Fruit fly (Drosophila melanogaster): ENCODE measurements around the gene Cog8.

Cog8 gene

dm6 chr2L:11516526-11517441 lies 18.0 kb upstream of the Cog8 start, which contains the start of the genes Dlg5 and CG4970 (continued):
- no peak for TF ChIP-seq ham (GFP tag; IDR thresholded peaks at IDR 0.05)
- no peak for TF ChIP-seq Taf1 (GFP tag; IDR thresholded peaks at IDR 0.05)
- TF ChIP-seq NfI (GFP tag; optimal IDR thresholded peaks at IDR 0.05): no peak
- peak; percentile 18 for TF ChIP-seq CG13775 (GFP tag; optimal IDR thresholded peaks at IDR 0.05)
- no peak for TF ChIP-seq fd102C (GFP tag; optimal IDR thresholded peaks at IDR 0.05)
- TF ChIP-seq CG15011 (GFP tag; optimal IDR thresholded peaks at IDR 0.05): no peak
- TF ChIP-seq CkIIα-i1 (GFP tag; IDR thresholded peaks at IDR 0.05): no peak
- peak; percentile 43; the same call in 1 of the 2 replicates for TF ChIP-seq CG2129 (GFP tag; IDR thresholded peaks at IDR 0.05; ENCODE audit: partially characterized antibody)
- no peak for TF ChIP-seq CG34376 (GFP tag; optimal IDR thresholded peaks at IDR 0.05)
- TF ChIP-seq grau (tag; optimal IDR thresholded peaks at IDR 0.05): no peak
- TF ChIP-seq cwo (GFP tag; optimal IDR thresholded peaks at IDR 0.05): no peak
- TF ChIP-seq CG4820 (GFP tag; optimal IDR thresholded peaks at IDR 0.05): no peak
- TF ChIP-seq Stat92E (GFP tag; optimal IDR thresholded peaks at IDR 0.05): peak in 1 of 3 experiments; percentile 4
- no peak for TF ChIP-seq Lpt (GFP tag; optimal IDR thresholded peaks at IDR 0.05)
- no peak for TF ChIP-seq Tbp (GFP tag; optimal IDR thresholded peaks at IDR 0.05)
- TF ChIP-seq CG4707 (GFP tag; optimal IDR thresholded peaks at IDR 0.05): no peak
- no peak for TF ChIP-seq her (GFP tag; optimal IDR thresholded peaks at IDR 0.05)
- TF ChIP-seq nerfin-2 (GFP tag; IDR thresholded peaks at IDR 0.05; ENCODE audit: partially characterized antibody): peak; percentile 66; the same call in 1 of the 2 replicates
- peak; percentile 86 for TF ChIP-seq Nf-YC (tag; optimal IDR thresholded peaks at IDR 0.05)
- no peak for TF ChIP-seq CHES-1-like (GFP tag; optimal IDR thresholded peaks at IDR 0.05)
- no peak for TF ChIP-seq CG33557 (GFP tag; optimal IDR thresholded peaks at IDR 0.05)
- no peak for TF ChIP-seq Sry-β (GFP tag; optimal IDR thresholded peaks at IDR 0.05)
- peak; percentile 72 for TF ChIP-seq CG9797 (GFP tag; optimal IDR thresholded peaks at IDR 0.05)
- TF ChIP-seq CG11560 (tag; IDR thresholded peaks at IDR 0.05): peak; percentile 55; the same call in 1 of the 3 replicates
- TF ChIP-seq CG2202 (tag; optimal IDR thresholded peaks at IDR 0.05): no peak
- no peak for TF ChIP-seq CG12104 (GFP tag; optimal IDR thresholded peaks at IDR 0.05)
- no peak for TF ChIP-seq HLH3B (GFP tag; IDR thresholded peaks at IDR 0.05)
- no peak for TF ChIP-seq CG11093 (GFP tag; IDR thresholded peaks at IDR 0.05)
- no peak for TF ChIP-seq gt (GFP tag; IDR thresholded peaks at IDR 0.05)
- TF ChIP-seq ken (GFP tag; IDR thresholded peaks at IDR 0.05): no peak
- no peak for TF ChIP-seq cas (GFP tag; IDR thresholded peaks at IDR 0.05)
- TF ChIP-seq CG17612 (GFP tag; IDR thresholded peaks at IDR 0.05): no peak
- TF ChIP-seq odd (GFP tag; optimal IDR thresholded peaks at IDR 0.05): no peak
- TF ChIP-seq pan (optimal IDR thresholded peaks at IDR 0.05): no peak
- no peak for TF ChIP-seq pan (GFP tag; optimal IDR thresholded peaks at IDR 0.05 in 1 of 2, IDR thresholded peaks at IDR 0.05 in 1 of 2)
- TF ChIP-seq kah (GFP tag; optimal IDR thresholded peaks at IDR 0.05): peak; percentile 61
- TF ChIP-seq stwl (tag; optimal IDR thresholded peaks at IDR 0.05): peak; percentile 69
- 0 out of 3 replicates have a peak, but pooled peaks have one; percentile 72 for TF ChIP-seq hb (GFP tag; IDR thresholded peaks at IDR 0.05; ENCODE audit: partially characterized antibody)
- peak; percentile 38; the same call in 1 of the 2 replicates for TF ChIP-seq aop (GFP tag; IDR thresholded peaks at IDR 0.05)
- peak; percentile 75 for TF ChIP-seq MESR4 (GFP tag; optimal IDR thresholded peaks at IDR 0.05)
- TF ChIP-seq CG10543 (GFP tag; optimal IDR thresholded peaks at IDR 0.05): no peak
- no peak for TF ChIP-seq NC2α (GFP tag; optimal IDR thresholded peaks at IDR 0.05)
- TF ChIP-seq bab2 (GFP tag; optimal IDR thresholded peaks at IDR 0.05): no peak
- no peak for TF ChIP-seq CG31388 (GFP tag; optimal IDR thresholded peaks at IDR 0.05)
- no peak for TF ChIP-seq ems (GFP tag; optimal IDR thresholded peaks at IDR 0.05)
- TF ChIP-seq CG30403 (GFP tag; optimal IDR thresholded peaks at IDR 0.05): no peak
- TF ChIP-seq amos (GFP tag; IDR thresholded peaks at IDR 0.05; ENCODE audit: partially characterized antibody): peak; percentile 84
- no peak for TF ChIP-seq lmd (GFP tag; IDR thresholded peaks at IDR 0.05)
- TF ChIP-seq CG7987 (GFP tag; optimal IDR thresholded peaks at IDR 0.05): no peak
